Fruit fly (Drosophila melanogaster) whole organism, embryonic: ENCODE data around the gene CG12998.

Experiments used
- CG13775 ChIP-seq: fragments of 200-800 bp; sonication (Bioruptor generic); optimal IDR thresholded peaks from 3 replicates; lab custom pipeline; 2017; ENCODE audit warnings: missing biosample characterization, mild to moderate bottlenecking, missing genetic modification characterization
- CG2202 ChIP-seq: fragments of 200-800 bp; sonication (Bioruptor generic); optimal IDR thresholded peaks from 2 replicates; lab custom pipeline; 2018; ENCODE audit warnings: missing biosample characterization, mild to moderate bottlenecking, missing genetic modification characterization
- CG2678 ChIP-seq: fragments of 200-800 bp; sonication (Bioruptor generic); optimal IDR thresholded peaks from 3 replicates; lab custom pipeline; 2019; ENCODE audit warnings: missing biosample characterization, mild to moderate bottlenecking, missing genetic modification characterization, moderate library complexity
- CG31365 ChIP-seq: fragments of 200-800 bp; sonication (Bioruptor generic); optimal IDR thresholded peaks from 2 replicates; lab custom pipeline; 2018; ENCODE audit warnings: missing biosample characterization, mild to moderate bottlenecking, missing genetic modification characterization
- CG32532 ChIP-seq: fragments of 200-800 bp; sonication (Bioruptor generic); IDR thresholded peaks from 2 replicates; pipeline ENCODE4 v1.3.6; 2022; ENCODE audit warnings: missing biosample characterization, missing genetic modification characterization
- CG3281 ChIP-seq: fragments of 200-800 bp; sonication (Bioruptor generic); optimal IDR thresholded peaks from 3 replicates; lab custom pipeline; 2017; ENCODE audit warnings: missing biosample characterization, mild to moderate bottlenecking, missing genetic modification characterization
- Dref ChIP-seq: fragments of 200-800 bp; sonication (Bioruptor generic); IDR thresholded peaks from 2 replicates; pipeline ENCODE4 v1.3.6; 2022; ENCODE audit warnings: missing biosample characterization, missing genetic modification characterization
- NC2β ChIP-seq: fragments of 200-800 bp; sonication (Bioruptor generic); optimal IDR thresholded peaks from 2 replicates; lab custom pipeline; 2016; ENCODE audit warnings: missing biosample characterization, missing genetic modification characterization
- ato ChIP-seq: fragments of 200-800 bp; sonication (Bioruptor generic); IDR thresholded peaks from 2 replicates; pipeline ENCODE4 v1.3.6; 2022; ENCODE audit warnings: missing biosample characterization, missing genetic modification characterization; ENCODE audit not compliant: partially characterized antibody
- crp ChIP-seq, 2 experiments: fragments of 200-800 bp; sonication (Bioruptor generic); optimal IDR thresholded peaks; 2 replicates in 1 of 2; 3 replicates in 1 of 2; lab custom pipeline; 2017; ENCODE audit warnings: missing biosample characterization in 2 of 2, missing genetic modification characterization in 2 of 2, mild to moderate bottlenecking in 1 of 2, moderate library complexity in 1 of 2
- inv ChIP-seq: fragments of 200-800 bp; sonication (Bioruptor generic); IDR thresholded peaks from 2 replicates; pipeline ENCODE4 v1.3.6; 2022; ENCODE audit warnings: missing biosample characterization, missing genetic modification characterization; ENCODE audit not compliant: partially characterized antibody
- sd ChIP-seq: fragments of 200-800 bp; sonication (Bioruptor generic); optimal IDR thresholded peaks from 3 replicates; lab custom pipeline; 2018; ENCODE audit warnings: missing biosample characterization, mild to moderate bottlenecking, missing genetic modification characterization, moderate library complexity

dm6 chrX:17227462-17227861, 9.0 kb downstream of the CG12998 start:
- TF ChIP-seq CG32532 (GFP tag; lab: Robert Waterston, UW): no peak
- TF ChIP-seq NC2β (GFP tag; lab: Kevin White, UChicago): no peak
- TF ChIP-seq sd (tag; lab: Kevin White, UChicago): no peak
- TF ChIP-seq CG31365 (tag; lab: Kevin White, UChicago): no peak
- TF ChIP-seq ato (GFP tag; lab: Robert Waterston, UW): no peak
- no peak for TF ChIP-seq CG2678 (tag; lab: Kevin White, UChicago)
- no peak for TF ChIP-seq CG3281
- no peak for TF ChIP-seq CG2202 (tag; lab: Kevin White, UChicago)
- no peak for TF ChIP-seq inv (GFP tag; lab: Robert Waterston, UW)
- TF ChIP-seq Dref (GFP tag; lab: Robert Waterston, UW): no peak
- no peak for TF ChIP-seq CG13775 (GFP tag; lab: Kevin White, UChicago)
- no peak for TF ChIP-seq crp (GFP tag; optimal IDR thresholded peaks at IDR 0.05; lab: Kevin White, UChicago)
